ENCODE assay signal across 4 worm cellular contexts in the genomic region with DNA sequence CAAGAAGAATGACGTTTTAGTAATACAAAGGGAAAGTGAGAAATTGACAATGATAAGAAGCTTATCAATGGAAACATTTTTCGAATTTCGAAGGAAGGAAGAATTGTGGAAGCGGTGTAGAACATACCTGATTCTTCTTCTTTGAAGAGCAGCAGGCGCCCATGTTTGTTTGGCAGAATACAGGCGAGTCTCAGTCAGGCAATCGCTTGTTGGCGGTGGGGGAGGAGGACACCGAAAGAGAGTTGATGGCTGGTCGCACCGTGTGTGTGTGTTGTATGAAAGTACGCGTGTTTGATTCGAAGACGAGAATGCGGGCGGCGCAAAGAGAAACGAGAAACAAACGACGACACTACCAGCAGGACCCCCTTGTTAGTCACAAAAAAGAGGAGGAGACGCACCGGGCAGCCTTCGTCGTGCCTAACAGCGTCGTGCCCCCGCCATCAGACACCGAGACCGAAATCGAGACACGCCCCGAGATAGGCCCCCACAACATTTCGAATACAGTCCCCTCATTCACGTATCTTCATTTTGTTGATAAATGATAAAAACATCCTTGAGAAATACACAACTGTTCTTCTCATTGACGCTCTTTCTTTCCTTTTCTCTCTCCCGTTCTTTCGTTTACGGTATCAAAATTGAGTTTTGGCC.
TF ChIP-seq lines count a peak whose summit lies in the region.

A gene (minus strand): TSS at position 266 of the 648 bp plus-strand sequence.

TF ChIP-seq in whole organism, L2 larva, 48 proteins besides CTCF, POLR2A, EP300 and RAD21:
- TF ChIP-seq ztf-1 (GFP tag; conservative IDR thresholded peaks at IDR 0.05; lab: Robert Waterston, UW) (no peak), unc-62 (GFP tag; optimal IDR thresholded peaks at IDR 0.05; lab: Kevin White, UChicago) (no peak), F13H6.1 (tag; optimal IDR thresholded peaks at IDR 0.05; lab: Kevin White, UChicago) (peak; percentile 41), sem-4 (tag; optimal IDR thresholded peaks at IDR 0.05; lab: Kevin White, UChicago) (no peak), crh-2 (tag; optimal IDR thresholded peaks at IDR 0.05; lab: Kevin White, UChicago) (peak; percentile 27), nhr-129 (tag; optimal IDR thresholded peaks at IDR 0.05; lab: Kevin White, UChicago) (peak; percentile 12), nhr-237 (tag; optimal IDR thresholded peaks at IDR 0.05; lab: Kevin White, UChicago) (no peak), mab-5 (tag; optimal IDR thresholded peaks at IDR 0.05; lab: Kevin White, UChicago) (no peak), fos-1 (tag; optimal IDR thresholded peaks at IDR 0.05; lab: Kevin White, UChicago) (peak; percentile 49), egl-27 (tag; optimal IDR thresholded peaks at IDR 0.05; lab: Kevin White, UChicago) (no peak), sma-3 (GFP tag; optimal IDR thresholded peaks at IDR 0.05; lab: Kevin White, UChicago) (peak; percentile 51), sma-9 (GFP tag; optimal IDR thresholded peaks at IDR 0.05; lab: Kevin White, UChicago) (peak; percentile 36), sma-9 (tag; optimal IDR thresholded peaks at IDR 0.05; lab: Kevin White, UChicago) (no peak), nhr-21 (tag; optimal IDR thresholded peaks at IDR 0.05; lab: Kevin White, UChicago) (peak; percentile 71), ama-1 (optimal IDR thresholded peaks at IDR 0.05; lab: Kevin White, UChicago) (peak; percentile 45), Y55F3AM.14 (GFP tag; optimal IDR thresholded peaks at IDR 0.05; lab: Kevin White, UChicago) (peak; percentile 35), unc-55 (GFP tag; optimal IDR thresholded peaks at IDR 0.05; lab: Kevin White, UChicago) (no peak), mdl-1 (tag; optimal IDR thresholded peaks at IDR 0.05; lab: Kevin White, UChicago) (peak in 1 of 2 experiments; percentile 4), blmp-1 (tag; optimal IDR thresholded peaks at IDR 0.05; lab: Kevin White, UChicago; ENCODE audit: insufficient read depth) (peak; percentile 47)

TF ChIP-seq in whole organism, L4 larva, 104 proteins besides CTCF, POLR2A, EP300 and RAD21 (continues in another document):
- TF ChIP-seq F44E2.7 (GFP tag; IDR thresholded peaks at IDR 0.05; lab: Robert Waterston, UW) = no peak
- TF ChIP-seq dmd-6 (GFP tag; IDR thresholded peaks at IDR 0.05; lab: Robert Waterston, UW) = peak; percentile 74
- TF ChIP-seq ztf-11 (tag; optimal IDR thresholded peaks at IDR 0.05; lab: Kevin White, UChicago) = no peak
- peak; percentile 39 for TF ChIP-seq nhr-48 (tag; optimal IDR thresholded peaks at IDR 0.05; lab: Kevin White, UChicago)
- TF ChIP-seq madf-5 (GFP tag; IDR thresholded peaks at IDR 0.05; lab: Robert Waterston, UW) = no peak
- no peak for TF ChIP-seq aha-1 (tag; lab: Kevin White, UChicago)
- TF ChIP-seq nhr-76 (tag; optimal IDR thresholded peaks at IDR 0.05; lab: Kevin White, UChicago) = no peak
- TF ChIP-seq ZK337.2 (GFP tag; IDR thresholded peaks at IDR 0.05; lab: Robert Waterston, UW) = 0 out of 2 replicates have a peak, but pooled peaks have one; percentile 13
- TF ChIP-seq mdl-1 (tag; optimal IDR thresholded peaks at IDR 0.05; lab: Kevin White, UChicago) = peak; percentile 25 to 59
- peak; percentile 24; the same call in 1 of the 2 replicates for TF ChIP-seq hmg-1.1 (GFP tag; IDR thresholded peaks at IDR 0.05; lab: Robert Waterston, UW)
- TF ChIP-seq dve-1 (tag; optimal IDR thresholded peaks at IDR 0.05; lab: Kevin White, UChicago; ENCODE audit: insufficient read depth) = peak; percentile 2
- no peak for TF ChIP-seq lin-38 (GFP tag; IDR thresholded peaks at IDR 0.05; lab: Robert Waterston, UW)
- TF ChIP-seq duxl-1 (tag; optimal IDR thresholded peaks at IDR 0.05; lab: Kevin White, UChicago; ENCODE audit: poor library complexity) = peak; percentile 39
- peak; percentile 54 for TF ChIP-seq set-16 (GFP tag; IDR thresholded peaks at IDR 0.05; lab: Robert Waterston, UW)
- TF ChIP-seq F10B5.3 (tag; optimal IDR thresholded peaks at IDR 0.05; lab: Kevin White, UChicago) = no peak
- peak; percentile 23 for TF ChIP-seq mep-1 (tag; optimal IDR thresholded peaks at IDR 0.05; lab: Kevin White, UChicago)
- TF ChIP-seq ztf-7 (tag; optimal IDR thresholded peaks at IDR 0.05; lab: Kevin White, UChicago) = no peak
- 0 out of 2 replicates have a peak, but pooled peaks have one; percentile 31 for TF ChIP-seq nhr-42 (GFP tag; IDR thresholded peaks at IDR 0.05; lab: Robert Waterston, UW)
- TF ChIP-seq unc-39 (tag; optimal IDR thresholded peaks at IDR 0.05; lab: Kevin White, UChicago) = no peak
- peak; percentile 66 for TF ChIP-seq pqm-1 (tag; optimal IDR thresholded peaks at IDR 0.05; lab: Kevin White, UChicago)
- TF ChIP-seq hlh-11 (tag; optimal IDR thresholded peaks at IDR 0.05; lab: Kevin White, UChicago) = peak; percentile 79
- no peak for TF ChIP-seq nhr-41 (GFP tag; IDR thresholded peaks at IDR 0.05; lab: Robert Waterston, UW)

TF ChIP-seq in whole organism, late embryonic, 69 proteins besides CTCF, POLR2A, EP300 and RAD21:
- no peak for TF ChIP-seq lin-11 (tag; optimal IDR thresholded peaks at IDR 0.05; lab: Kevin White, UChicago)
- no peak for TF ChIP-seq ceh-45 (GFP tag; IDR thresholded peaks at IDR 0.05; lab: Robert Waterston, UW)
- TF ChIP-seq elt-2 (tag; optimal IDR thresholded peaks at IDR 0.05; lab: Kevin White, UChicago) = peak; percentile 13
- TF ChIP-seq pqm-1 (tag; optimal IDR thresholded peaks at IDR 0.05; lab: Kevin White, UChicago) = peak; percentile 43
- peak; percentile 8 for TF ChIP-seq ceh-18 (tag; optimal IDR thresholded peaks at IDR 0.05; lab: Kevin White, UChicago)
- peak; percentile 71 for TF ChIP-seq hlh-6 (tag; optimal IDR thresholded peaks at IDR 0.05; lab: Kevin White, UChicago)
- TF ChIP-seq ref-2 (tag; optimal IDR thresholded peaks at IDR 0.05; lab: Kevin White, UChicago) = peak; percentile 43
- TF ChIP-seq sdc-2 (tag; optimal IDR thresholded peaks at IDR 0.05; lab: Kevin White, UChicago) = peak; percentile 42
- TF ChIP-seq ztf-16 (tag; optimal IDR thresholded peaks at IDR 0.05; lab: Kevin White, UChicago) = no peak
- TF ChIP-seq ceh-19 (GFP tag; optimal IDR thresholded peaks at IDR 0.05; lab: Kevin White, UChicago) = no peak
- no peak for TF ChIP-seq sox-2 (GFP tag; IDR thresholded peaks at IDR 0.05; lab: Robert Waterston, UW)
- TF ChIP-seq tbx-2 (tag; optimal IDR thresholded peaks at IDR 0.05; lab: Kevin White, UChicago) = peak; percentile 27
- TF ChIP-seq unc-3 (GFP tag; conservative IDR thresholded peaks at IDR 0.05; lab: Robert Waterston, UW) = no peak
- TF ChIP-seq unc-3 (tag; optimal IDR thresholded peaks at IDR 0.05; lab: Kevin White, UChicago) = no peak
- TF ChIP-seq nhr-232 (tag; optimal IDR thresholded peaks at IDR 0.05; lab: Kevin White, UChicago) = no peak
- peak; percentile 6 for TF ChIP-seq dmd-4 (tag; optimal IDR thresholded peaks at IDR 0.05; lab: Kevin White, UChicago; ENCODE audit: borderline replicate concordance)

TF ChIP-seq in whole organism, mixed stage, embryonic, 35 proteins besides CTCF, POLR2A, EP300 and RAD21:
- TF ChIP-seq sptf-1 (tag; optimal IDR thresholded peaks at IDR 0.05; lab: Kevin White, UChicago) = peak; percentile 3
- peak; percentile 21 for TF ChIP-seq cnd-1 (tag; optimal IDR thresholded peaks at IDR 0.05; lab: Kevin White, UChicago)
- TF ChIP-seq tbx-8 (GFP tag; optimal IDR thresholded peaks at IDR 0.05; lab: Kevin White, UChicago) = no peak
- no peak for TF ChIP-seq nhr-76 (tag; optimal IDR thresholded peaks at IDR 0.05; lab: Kevin White, UChicago)
- TF ChIP-seq drap-1 (GFP tag; optimal IDR thresholded peaks at IDR 0.05; lab: Kevin White, UChicago) = peak; percentile 17
